Worm (Caenorhabditis elegans) whole organism, late embryonic: ENCODE data around the gene rpl-39.
A peak's percentile ranks its signal among the peaks of the same experiment; 100 is the strongest.

Experiments used
- C38D4.7 ChIP-seq: fragments of 200-800 bp; sonication (Bioruptor generic); optimal IDR thresholded peaks from 2 replicates; lab custom pipeline; 2018; ENCODE audit warnings: mild to moderate bottlenecking, missing genetic modification characterization, moderate library complexity, missing compliant biosample characterization
- F13H6.1 ChIP-seq: sonication (generic microtip); optimal IDR thresholded peaks from 2 replicates; lab custom pipeline; 2016; ENCODE audit warnings: missing genetic modification characterization, missing compliant biosample characterization
- K02D7.2 ChIP-seq: sonication (generic microtip); optimal IDR thresholded peaks from 2 replicates; lab custom pipeline; 2017; ENCODE audit warnings: mild to moderate bottlenecking, missing genetic modification characterization, missing compliant biosample characterization
- K09A11.1 ChIP-seq: sonication (generic microtip); optimal IDR thresholded peaks from 2 replicates; lab custom pipeline; 2017; ENCODE audit warnings: antibody characterized with exemption, mild to moderate bottlenecking, missing genetic modification characterization, missing compliant biosample characterization; ENCODE audit not compliant: insufficient read depth
- T23F11.4 ChIP-seq: fragments of 200-800 bp; sonication (Bioruptor generic); optimal IDR thresholded peaks from 2 replicates; lab custom pipeline; 2018; ENCODE audit warnings: mild to moderate bottlenecking, missing genetic modification characterization, missing compliant biosample characterization
- ceh-18 ChIP-seq: sonication (generic microtip); optimal IDR thresholded peaks from 2 replicates; lab custom pipeline; 2016; ENCODE audit warnings: missing genetic modification characterization, missing compliant biosample characterization
- ceh-19 ChIP-seq: fragments of 200-800 bp; sonication (Bioruptor generic); optimal IDR thresholded peaks from 2 replicates; lab custom pipeline; 2018; ENCODE audit warnings: mild to moderate bottlenecking, missing genetic modification characterization, missing compliant biosample characterization
- ceh-30 ChIP-seq: fragments of 150-350 bp; optimal IDR thresholded peaks from 2 replicates; lab custom pipeline; 2014; ENCODE audit warnings: missing biosample characterization, missing genetic modification characterization
- ceh-31 ChIP-seq: sonication (generic microtip); optimal IDR thresholded peaks from 2 replicates; lab custom pipeline; 2016; ENCODE audit warnings: missing genetic modification characterization, missing compliant biosample characterization
- ceh-34 ChIP-seq: sonication (generic microtip); optimal IDR thresholded peaks from 2 replicates; lab custom pipeline; 2016; ENCODE audit warnings: mild to moderate bottlenecking, missing genetic modification characterization, missing compliant biosample characterization
- ceh-9 ChIP-seq: sonication (generic microtip); optimal IDR thresholded peaks from 2 replicates; lab custom pipeline; 2016; ENCODE audit warnings: mild to moderate bottlenecking, missing genetic modification characterization, inconsistent platforms, missing compliant biosample characterization
- che-1 ChIP-seq: sonication (generic microtip); optimal IDR thresholded peaks from 2 replicates; lab custom pipeline; 2016; ENCODE audit warnings: mild to moderate bottlenecking, missing genetic modification characterization, missing compliant biosample characterization
- dmd-4 ChIP-seq: sonication (generic microtip); optimal IDR thresholded peaks from 2 replicates; lab custom pipeline; 2016; ENCODE audit warnings: borderline replicate concordance, missing genetic modification characterization, missing compliant biosample characterization
- dve-1 ChIP-seq: sonication (generic microtip); optimal IDR thresholded peaks from 2 replicates; lab custom pipeline; 2017; ENCODE audit warnings: antibody characterized with exemption, mild to moderate bottlenecking, missing genetic modification characterization, missing compliant biosample characterization
- elt-2 ChIP-seq: sonication (generic microtip); optimal IDR thresholded peaks from 2 replicates; lab custom pipeline; 2016; ENCODE audit warnings: missing genetic modification reagents, missing genetic modification characterization, missing compliant biosample characterization
- ets-4 ChIP-seq: sonication (generic microtip); optimal IDR thresholded peaks from 2 replicates; lab custom pipeline; 2016; ENCODE audit warnings: missing genetic modification characterization, missing compliant biosample characterization
- fax-1 ChIP-seq: sonication (generic microtip); optimal IDR thresholded peaks from 2 replicates; lab custom pipeline; 2016; ENCODE audit warnings: missing genotype, missing genetic modification characterization, missing compliant biosample characterization
- fkh-10 ChIP-seq: fragments of 150-350 bp; optimal IDR thresholded peaks from 2 replicates; lab custom pipeline; 2014; ENCODE audit warnings: missing biosample characterization, missing genetic modification reagents, missing genetic modification characterization
- hlh-30 ChIP-seq: sonication (generic microtip); optimal IDR thresholded peaks from 2 replicates; lab custom pipeline; 2017; ENCODE audit warnings: antibody characterized with exemption, missing genetic modification characterization, missing compliant biosample characterization; ENCODE audit not compliant: insufficient read depth
- hlh-6 ChIP-seq: sonication (generic microtip); optimal IDR thresholded peaks from 2 replicates; lab custom pipeline; 2016; ENCODE audit warnings: missing genotype, missing genetic modification characterization, missing compliant biosample characterization
- lim-6 ChIP-seq: sonication (generic microtip); optimal IDR thresholded peaks from 2 replicates; lab custom pipeline; 2016; ENCODE audit warnings: missing genetic modification characterization, missing compliant biosample characterization
- lin-11 ChIP-seq: fragments of 200-800 bp; sonication (Bioruptor generic); optimal IDR thresholded peaks from 2 replicates; lab custom pipeline; 2018; ENCODE audit warnings: mild to moderate bottlenecking, missing genetic modification characterization, missing compliant biosample characterization
- madf-2 ChIP-seq: sonication (generic microtip); optimal IDR thresholded peaks from 2 replicates; lab custom pipeline; 2017; ENCODE audit warnings: missing genetic modification characterization, missing compliant biosample characterization
- mec-3 ChIP-seq: sonication (generic microtip); optimal IDR thresholded peaks from 2 replicates; lab custom pipeline; 2016; ENCODE audit warnings: borderline replicate concordance, missing genetic modification characterization, missing compliant biosample characterization
- nfya-1 ChIP-seq: sonication (generic microtip); optimal IDR thresholded peaks from 2 replicates; lab custom pipeline; 2017; ENCODE audit warnings: missing genetic modification characterization, mild to moderate bottlenecking, missing compliant biosample characterization, antibody characterized with exemption, moderate library complexity
- nhr-11 ChIP-seq: fragments of 150-350 bp; optimal IDR thresholded peaks from 2 replicates; lab custom pipeline; 2014; ENCODE audit warnings: missing biosample characterization, missing genetic modification characterization
- npax-4 ChIP-seq: sonication (generic microtip); optimal IDR thresholded peaks from 2 replicates; lab custom pipeline; 2016; ENCODE audit warnings: missing genetic modification characterization, missing compliant biosample characterization
- odd-2 ChIP-seq: sonication (generic microtip); optimal IDR thresholded peaks from 2 replicates; lab custom pipeline; 2017; ENCODE audit warnings: antibody characterized with exemption, mild to moderate bottlenecking, missing genetic modification characterization, missing compliant biosample characterization
- pax-1 ChIP-seq: fragments of 150-350 bp; optimal IDR thresholded peaks from 2 replicates; lab custom pipeline; 2014; ENCODE audit warnings: missing biosample characterization, missing genetic modification characterization
- pha-2 ChIP-seq: sonication (generic microtip); optimal IDR thresholded peaks from 2 replicates; lab custom pipeline; 2017; ENCODE audit warnings: mild to moderate bottlenecking, missing genetic modification characterization, missing compliant biosample characterization
- pha-4 ChIP-seq: fragments of 150-350 bp; optimal IDR thresholded peaks from 2 replicates; lab custom pipeline; 2018; ENCODE audit warnings: missing biosample characterization, missing genetic modification reagents, missing genetic modification characterization
- pqm-1 ChIP-seq: sonication (generic microtip); optimal IDR thresholded peaks from 2 replicates; lab custom pipeline; 2016; ENCODE audit warnings: missing genetic modification characterization, missing compliant biosample characterization
- ref-2 ChIP-seq: sonication (generic microtip); optimal IDR thresholded peaks from 2 replicates; lab custom pipeline; 2016; ENCODE audit warnings: missing genetic modification characterization, missing compliant biosample characterization
- sox-4 ChIP-seq: sonication (generic microtip); optimal IDR thresholded peaks from 2 replicates; lab custom pipeline; 2017; ENCODE audit warnings: mild to moderate bottlenecking, missing genetic modification characterization, inconsistent platforms, missing compliant biosample characterization
- syd-9 ChIP-seq: sonication (generic microtip); optimal IDR thresholded peaks from 2 replicates; lab custom pipeline; 2016; ENCODE audit warnings: mild to moderate bottlenecking, missing genetic modification characterization, moderate library complexity, missing compliant biosample characterization
- tbx-2 ChIP-seq: sonication (generic microtip); optimal IDR thresholded peaks from 2 replicates; lab custom pipeline; 2016; ENCODE audit warnings: missing genetic modification characterization, missing compliant biosample characterization
- unc-42 ChIP-seq: sonication (generic microtip); optimal IDR thresholded peaks from 2 replicates; lab custom pipeline; 2016; ENCODE audit warnings: missing genotype, missing genetic modification characterization, missing compliant biosample characterization
- unc-55 ChIP-seq: sonication (generic microtip); optimal IDR thresholded peaks from 2 replicates; lab custom pipeline; 2017; ENCODE audit warnings: missing biosample characterization, missing genetic modification reagents, missing genetic modification characterization
- zip-5 ChIP-seq: sonication (generic microtip); optimal IDR thresholded peaks from 2 replicates; lab custom pipeline; 2016; ENCODE audit warnings: missing genetic modification characterization, missing compliant biosample characterization
- ztf-16 ChIP-seq: sonication (generic microtip); optimal IDR thresholded peaks from 2 replicates; lab custom pipeline; 2017; ENCODE audit warnings: missing genetic modification characterization, missing compliant biosample characterization

The rpl-39 gene

DNA sequence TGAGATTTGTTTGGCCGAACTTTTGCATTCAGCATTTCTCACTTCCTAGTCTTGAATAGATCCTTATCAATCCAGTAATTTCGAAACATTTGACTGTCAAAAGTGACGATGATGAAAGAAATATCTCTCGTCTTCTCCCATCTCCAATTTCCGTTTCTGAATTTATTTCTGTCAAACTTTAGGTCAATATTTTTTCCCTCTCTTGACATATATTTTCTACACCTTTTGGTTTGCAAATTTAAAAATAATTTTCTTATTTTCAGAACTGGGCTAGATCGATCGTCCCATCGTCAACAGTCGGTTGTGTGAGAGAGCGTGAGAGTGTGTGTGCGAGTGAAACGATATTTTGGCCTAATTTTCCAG lies 28.9 kb upstream of the rpl-39 start, which contains the start of gene xpo-1:
xpo-1 (plus strand) TSS at position 264 of the 363 bp plus-strand sequence.
- no peak for TF ChIP-seq ref-2 (tag; lab: Kevin White, UChicago)
- no peak for TF ChIP-seq unc-55
- TF ChIP-seq syd-9 (tag; lab: Kevin White, UChicago): no peak
- no peak for TF ChIP-seq K09A11.1
- no peak for TF ChIP-seq che-1
- no peak for TF ChIP-seq lin-11 (tag; lab: Kevin White, UChicago)
- TF ChIP-seq ceh-9 (tag; lab: Kevin White, UChicago): no peak
- no peak for TF ChIP-seq dve-1 (tag; lab: Kevin White, UChicago)
- TF ChIP-seq nhr-11 (tag; lab: Kevin White, UChicago): no peak
- TF ChIP-seq odd-2 (tag; lab: Kevin White, UChicago): no peak
- no peak for TF ChIP-seq C38D4.7 (GFP tag; lab: Kevin White, UChicago)
- TF ChIP-seq fax-1 (tag; lab: Kevin White, UChicago): no peak
- no peak for TF ChIP-seq pqm-1 (tag; lab: Kevin White, UChicago)
- no peak for TF ChIP-seq sox-4 (tag; lab: Kevin White, UChicago)
- TF ChIP-seq nfya-1 (tag; lab: Kevin White, UChicago): no peak
- no peak for TF ChIP-seq npax-4

DNA sequence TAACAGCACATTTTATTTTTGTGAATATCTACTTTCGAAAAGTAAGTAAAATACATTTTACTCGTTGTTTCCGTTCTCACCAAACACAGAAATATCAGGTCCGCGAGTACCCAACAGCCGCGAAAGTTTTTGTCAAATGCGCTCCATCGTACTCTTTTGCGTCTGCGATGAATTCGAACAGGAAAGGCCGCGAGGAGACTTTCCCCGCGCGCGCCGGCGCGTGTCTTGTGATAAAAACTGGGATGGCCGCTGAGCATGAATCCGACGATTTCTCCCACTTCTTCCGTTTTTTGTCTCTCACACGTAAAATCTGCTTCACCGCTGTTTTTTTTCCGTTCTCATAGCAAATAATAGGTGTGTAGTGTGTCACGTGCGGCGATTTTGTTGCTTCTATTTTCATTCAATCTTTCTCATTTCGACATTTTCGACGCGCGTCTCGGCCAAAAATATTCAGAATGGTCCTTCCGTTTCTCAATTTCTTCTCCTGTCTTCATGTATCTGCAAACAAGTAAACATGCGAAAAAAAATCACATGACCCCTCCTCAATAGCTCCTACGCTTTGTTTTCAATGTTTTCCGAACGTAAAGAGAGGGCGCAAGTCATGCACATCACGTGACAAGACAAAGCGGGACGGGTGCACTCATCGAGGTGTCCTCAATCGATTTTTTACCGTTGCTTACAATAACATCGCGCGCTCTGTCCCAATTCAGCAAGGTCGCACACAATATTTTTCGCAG lies 28.4 kb upstream of the rpl-39 start, which contains the start of gene uvs-1:
uvs-1 (minus strand) TSS at position 145 of the 737 bp plus-strand sequence.
- TF ChIP-seq madf-2 (no peak), pha-2 (peak; percentile 13), hlh-30 (tag; lab: Kevin White, UChicago) (peak; percentile 94), ceh-31 (peak; percentile 41), ceh-34 (tag; lab: Kevin White, UChicago) (peak; percentile 1), lim-6 (tag; lab: Kevin White, UChicago) (no peak), tbx-2 (tag; lab: Kevin White, UChicago) (peak; percentile 60)

DNA sequence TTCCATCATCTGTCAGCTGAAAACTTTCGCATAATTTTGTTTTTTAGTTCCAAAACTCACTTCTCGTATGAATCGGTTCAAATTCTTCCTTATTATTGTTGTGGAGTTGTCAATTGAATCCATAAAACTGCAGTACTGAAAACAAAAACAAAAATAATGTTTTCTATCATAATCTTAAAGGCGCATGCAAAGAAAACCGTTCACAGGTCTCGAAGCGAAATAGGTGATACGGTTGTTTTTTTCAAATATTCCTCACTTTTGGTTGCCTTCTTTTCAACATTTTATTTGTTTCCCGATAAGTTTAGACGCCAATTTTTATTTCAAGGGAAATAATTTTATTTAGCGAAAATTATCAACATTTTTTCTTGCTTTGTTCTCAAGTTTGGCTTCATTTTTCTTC lies 27.7 kb upstream of the rpl-39 start:
- no peak for TF ChIP-seq odd-2 (tag; lab: Kevin White, UChicago)
- TF ChIP-seq, all 69 proteins: peak for 0

DNA sequence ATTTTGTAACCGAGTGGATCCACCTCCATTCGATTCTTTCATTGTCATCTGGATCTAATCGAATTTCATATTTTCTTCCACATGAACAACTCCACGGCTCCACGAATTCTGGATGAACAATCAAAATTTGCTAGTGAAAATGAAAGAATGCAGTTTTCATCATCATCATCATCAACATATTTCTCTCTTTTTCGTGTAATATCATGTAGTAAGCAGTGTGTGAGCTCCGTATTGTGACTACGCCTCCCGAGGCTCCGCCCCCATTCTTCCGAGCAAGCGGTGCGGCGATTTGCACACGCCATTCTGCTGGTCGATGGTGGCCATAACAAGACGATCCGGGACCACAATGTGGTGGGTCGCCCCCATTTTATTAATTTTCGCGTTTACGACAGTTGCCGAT lies 22.2 kb upstream of the rpl-39 start, which contains the start of gene ZK742.7:
ZK742.7 (plus strand) TSS at position 301 of the 400 bp plus-strand sequence.
- TF ChIP-seq pha-4 (tag; lab: Kevin White, UChicago) (no peak), T23F11.4 (no peak), npax-4 (no peak), K02D7.2 (tag; lab: Kevin White, UChicago) (no peak), mec-3 (no peak), ceh-30 (tag; lab: Kevin White, UChicago) (no peak)

DNA sequence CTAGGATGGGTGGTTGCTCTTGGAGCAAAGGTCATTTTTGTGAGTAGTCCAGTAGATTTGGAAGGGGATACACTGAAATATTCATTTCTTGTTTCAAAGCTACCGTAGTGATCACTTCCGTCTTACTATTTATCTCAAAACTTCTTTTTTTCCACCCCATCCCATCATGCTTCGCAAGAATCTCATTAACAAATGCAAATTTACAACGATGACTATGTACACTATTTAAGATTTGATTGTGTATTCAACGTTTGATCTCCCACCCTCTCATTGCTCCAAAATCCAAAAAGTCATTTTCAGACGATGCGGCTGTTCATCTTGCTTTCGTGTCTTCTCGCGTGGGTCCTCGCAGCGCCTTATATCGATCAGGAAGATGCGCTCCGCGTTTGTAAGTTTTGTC lies 17.2 kb upstream of the rpl-39 start, which contains the start of gene flp-21:
flp-21 (plus strand) TSS at position 301 of the 400 bp plus-strand sequence.
- TF ChIP-seq F13H6.1 (tag; lab: Kevin White, UChicago) (no peak), ztf-16 (tag; lab: Kevin White, UChicago) (no peak), ets-4 (tag; lab: Kevin White, UChicago) (no peak), dmd-4 (tag; lab: Kevin White, UChicago) (no peak), hlh-6 (tag; lab: Kevin White, UChicago) (no peak), mec-3 (no peak), zip-5 (tag; lab: Kevin White, UChicago) (no peak), ceh-34 (tag; lab: Kevin White, UChicago) (no peak), elt-2 (tag; lab: Kevin White, UChicago) (no peak), pax-1 (tag; lab: Kevin White, UChicago) (no peak), fkh-10 (GFP tag; lab: Kevin White, UChicago) (no peak), ceh-19 (no peak), odd-2 (tag; lab: Kevin White, UChicago) (no peak), ceh-18 (tag; lab: Kevin White, UChicago) (no peak), ceh-9 (tag; lab: Kevin White, UChicago) (no peak), unc-42 (tag; lab: Kevin White, UChicago) (no peak)
